Worm (Caenorhabditis elegans): ENCODE results near the gene srt-31.

srt-31 gene

DNA sequence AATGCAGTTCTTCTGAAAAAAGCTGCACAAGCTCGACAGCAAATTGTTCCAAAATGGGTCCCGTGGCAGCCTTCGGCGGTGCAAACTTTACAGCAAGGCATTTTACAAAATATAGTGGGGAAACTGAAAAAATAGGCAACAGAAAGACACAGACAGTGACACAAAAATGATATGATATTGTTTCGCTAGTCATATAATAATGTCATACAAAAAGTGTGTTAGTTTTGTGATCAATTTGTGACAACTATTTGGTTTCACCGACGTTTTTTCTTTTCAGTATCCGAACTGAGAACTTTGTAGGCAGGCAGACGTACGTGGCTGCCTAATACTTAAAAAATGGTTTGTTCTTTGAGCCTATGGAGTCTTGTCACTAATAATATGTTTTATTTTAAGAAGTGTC, 46.8 kb downstream of the srt-31 start, which contains the start of gene nhr-210:
TSS of gene nhr-210 (minus strand) at position 101 of the 400 bp plus-strand sequence.
- no peak for TF ChIP-seq ztf-29 (GFP tag; IDR thresholded peaks at IDR 0.05)
- TF ChIP-seq cog-1 (tag; optimal IDR thresholded peaks at IDR 0.05) = no peak
- no peak for TF ChIP-seq ref-1 (GFP tag; conservative IDR thresholded peaks at IDR 0.05)
- TF ChIP-seq med-1 (GFP tag; optimal IDR thresholded peaks at IDR 0.05; ENCODE audit: insufficient read depth) = no peak
- no peak for TF ChIP-seq flt-1 (GFP tag; IDR thresholded peaks at IDR 0.05)
- TF ChIP-seq T22C8.4 (GFP tag; IDR thresholded peaks at IDR 0.05) = no peak
- no peak for TF ChIP-seq ztf-23 (GFP tag; IDR thresholded peaks at IDR 0.05)
- no peak for TF ChIP-seq klf-2 (GFP tag; conservative IDR thresholded peaks at IDR 0.05)
- no peak for TF ChIP-seq tab-1 (GFP tag; IDR thresholded peaks at IDR 0.05)

DNA sequence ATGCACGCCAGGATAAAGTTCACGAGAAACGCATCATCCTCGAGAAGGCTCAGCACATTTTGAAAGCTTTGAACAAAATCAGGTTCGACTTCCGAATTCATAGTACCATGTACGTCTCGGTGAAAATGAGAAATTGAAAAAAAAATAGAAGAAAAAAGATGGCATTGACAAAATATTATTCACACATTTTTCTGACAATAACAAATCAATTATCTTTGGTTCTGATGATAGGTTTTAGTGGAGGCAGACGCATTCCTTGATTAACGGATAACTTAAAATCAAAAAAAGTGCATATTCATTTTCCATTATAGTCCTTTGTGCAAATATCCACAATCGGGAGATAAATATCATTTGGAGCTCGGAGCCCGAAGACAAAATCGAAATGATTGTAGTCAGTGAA, 48.8 kb downstream of the srt-31 start, which contains the start of gene srw-107:
TSS of gene srw-107 (minus strand) at position 101 of the 400 bp plus-strand sequence.
- TF ChIP-seq flt-1 (GFP tag; IDR thresholded peaks at IDR 0.05) = no peak
- TF ChIP-seq T22C8.4 (GFP tag; IDR thresholded peaks at IDR 0.05) = no peak

- no peak for TF ChIP-seq T22C8.4 (GFP tag; IDR thresholded peaks at IDR 0.05)
- no peak for TF ChIP-seq ref-1 (GFP tag; conservative IDR thresholded peaks at IDR 0.05)
- no peak for TF ChIP-seq cog-1 (tag; optimal IDR thresholded peaks at IDR 0.05)
- no peak for TF ChIP-seq ztf-29 (GFP tag; IDR thresholded peaks at IDR 0.05)
- no peak for TF ChIP-seq med-1 (GFP tag; optimal IDR thresholded peaks at IDR 0.05; ENCODE audit: insufficient read depth)
- no peak for TF ChIP-seq tab-1 (GFP tag; IDR thresholded peaks at IDR 0.05)
- no peak for TF ChIP-seq flt-1 (GFP tag; IDR thresholded peaks at IDR 0.05)
- TF ChIP-seq ztf-23 (GFP tag; IDR thresholded peaks at IDR 0.05) = no peak
- no peak for TF ChIP-seq klf-2 (GFP tag; conservative IDR thresholded peaks at IDR 0.05)
These were observed 51.4 kb downstream of the srt-31 start, which contains the start of gene lipl-3 for ce11 chrV:524058-524457. TSS of gene lipl-3 (minus strand) at chrV:524218.
